Fruit fly (Drosophila melanogaster): ENCODE data around the gene cv-d.

- no peak for TF ChIP-seq psq (optimal IDR thresholded peaks at IDR 0.05)
- TF ChIP-seq h (optimal IDR thresholded peaks at IDR 0.05) = no peak
- TF ChIP-seq Sin3A (optimal IDR thresholded peaks at IDR 0.05) = no peak
- TF ChIP-seq Myc (optimal IDR thresholded peaks at IDR 0.05) = no peak
- TF ChIP-seq insv (optimal IDR thresholded peaks at IDR 0.05) = no peak
Measured at dm6 chr3R:15853347-15853746, at the start of gene cv-d.
